Fruit fly (Drosophila melanogaster) whole organism, embryonic: ENCODE measurements around the gene Ubc7.
A peak's percentile ranks its signal among the peaks of the same experiment; 100 is the strongest.

ENCODE experiments used
- CG9932 ChIP-seq: fragments of 200-800 bp; sonication (Bioruptor generic); IDR thresholded peaks from 2 replicates; pipeline ENCODE4 v1.3.6; 2022; ENCODE audit warnings: missing biosample characterization, missing genetic modification characterization
- trem ChIP-seq: fragments of 200-800 bp; optimal IDR thresholded peaks from 3 replicates; lab custom pipeline; 2019; ENCODE audit warnings: missing biosample characterization, mild to moderate bottlenecking, missing genetic modification characterization, moderate library complexity
- vvl ChIP-seq: fragments of 200-800 bp; sonication (Bioruptor generic); IDR thresholded peaks from 2 replicates; pipeline ENCODE4 v1.3.6; 2022; ENCODE audit warnings: missing biosample characterization, missing genetic modification characterization

dm6 chrX:16598336-16598977 is 5.0 kb downstream of the Ubc7 start:
- TF ChIP-seq trem = peak; percentile 27
- TF ChIP-seq CG9932 (GFP tag; lab: Robert Waterston, UW) = peak; percentile 29; the same call in 1 of the 2 replicates
- peak; percentile 55 for TF ChIP-seq vvl
